Fruit fly (Drosophila melanogaster) whole organism, embryonic: Measurements from ENCODE around the gene caz.

Experiments used
- Atf6 ChIP-seq: fragments of 200-800 bp; sonication (Bioruptor generic); IDR thresholded peaks from 2 replicates; pipeline ENCODE4 v1.3.6; 2022; ENCODE audit warnings: missing biosample characterization, missing genetic modification characterization
- Bgb ChIP-seq: fragments of 200-800 bp; sonication (Bioruptor generic); IDR thresholded peaks from 2 replicates; pipeline ENCODE4 v1.3.6; 2022; ENCODE audit warnings: missing biosample characterization, missing genetic modification characterization; ENCODE audit not compliant: partially characterized antibody
- CG10543 ChIP-seq: fragments of 200-800 bp; sonication (Bioruptor generic); optimal IDR thresholded peaks from 3 replicates; lab custom pipeline; 2017; ENCODE audit warnings: missing biosample characterization, mild to moderate bottlenecking, missing genetic modification characterization, moderate library complexity
- CG11085 ChIP-seq: fragments of 200-800 bp; sonication (Bioruptor generic); IDR thresholded peaks from 2 replicates; pipeline ENCODE4 v1.3.6; 2022; ENCODE audit warnings: missing biosample characterization, missing genetic modification characterization
- CG12071 ChIP-seq: fragments of 200-800 bp; sonication (Bioruptor generic); optimal IDR thresholded peaks from 3 replicates; lab custom pipeline; 2018; ENCODE audit warnings: missing biosample characterization, mild to moderate bottlenecking, missing genetic modification characterization
- CG12219 ChIP-seq: fragments of 200-800 bp; sonication (Bioruptor generic); optimal IDR thresholded peaks from 3 replicates; lab custom pipeline; 2018; ENCODE audit warnings: missing biosample characterization, mild to moderate bottlenecking, missing genetic modification characterization
- CG1233 ChIP-seq: fragments of 200-800 bp; sonication (Bioruptor generic); optimal IDR thresholded peaks from 4 replicates; lab custom pipeline; 2018; ENCODE audit warnings: missing biosample characterization, mild to moderate bottlenecking, missing genetic modification characterization
- CG13296 ChIP-seq: fragments of 200-800 bp; sonication (Bioruptor generic); optimal IDR thresholded peaks from 3 replicates; lab custom pipeline; 2018; ENCODE audit warnings: missing biosample characterization, mild to moderate bottlenecking, missing genetic modification characterization
- CG14965 ChIP-seq: fragments of 200-800 bp; sonication (Bioruptor generic); optimal IDR thresholded peaks from 2 replicates; lab custom pipeline; 2016; ENCODE audit warnings: missing biosample characterization, missing genetic modification characterization, borderline replicate concordance
- CG15514 ChIP-seq: fragments of 200-800 bp; sonication (Bioruptor generic); optimal IDR thresholded peaks from 3 replicates; lab custom pipeline; 2017; ENCODE audit warnings: missing biosample characterization, missing genetic modification characterization, mild to moderate bottlenecking, moderate library complexity, missing genetic modification reagents
- CG1603 ChIP-seq: fragments of 200-800 bp; sonication (Bioruptor generic); optimal IDR thresholded peaks from 2 replicates; lab custom pipeline; 2019; ENCODE audit warnings: missing biosample characterization, mild to moderate bottlenecking, missing genetic modification characterization, moderate library complexity
- CG2199 ChIP-seq: fragments of 200-800 bp; sonication (Bioruptor generic); IDR thresholded peaks from 3 replicates; pipeline ENCODE4 v1.3.6; 2022; ENCODE audit warnings: missing biosample characterization, missing genetic modification characterization
- CG30020 ChIP-seq: fragments of 200-800 bp; optimal IDR thresholded peaks from 2 replicates; lab custom pipeline; 2019; ENCODE audit warnings: missing biosample characterization, mild to moderate bottlenecking, missing genetic modification characterization, moderate library complexity
- CG34422 ChIP-seq: fragments of 200-800 bp; sonication (Bioruptor generic); IDR thresholded peaks from 3 replicates; pipeline ENCODE4 v1.3.6; 2022; ENCODE audit warnings: missing biosample characterization, missing genetic modification characterization
- CG6791 ChIP-seq: fragments of 200-800 bp; sonication (Bioruptor generic); IDR thresholded peaks from 3 replicates; pipeline ENCODE4 v1.3.6; 2022; ENCODE audit warnings: missing biosample characterization, missing genetic modification characterization; ENCODE audit not compliant: partially characterized antibody
- CG6813 ChIP-seq: fragments of 200-800 bp; sonication (Bioruptor generic); optimal IDR thresholded peaks from 2 replicates; lab custom pipeline; 2017; ENCODE audit warnings: missing biosample characterization, missing genetic modification characterization, mild to moderate bottlenecking, moderate library complexity, missing genetic modification reagents
- CG7987 ChIP-seq: fragments of 200-800 bp; sonication (Bioruptor generic); optimal IDR thresholded peaks from 2 replicates; lab custom pipeline; 2018; ENCODE audit warnings: missing biosample characterization, mild to moderate bottlenecking, missing genetic modification characterization, moderate library complexity
- CG8281 ChIP-seq: fragments of 200-800 bp; sonication (Bioruptor generic); optimal IDR thresholded peaks from 2 replicates; lab custom pipeline; 2018; ENCODE audit warnings: missing biosample characterization, mild to moderate bottlenecking, missing genetic modification characterization, moderate library complexity
- CG9437 ChIP-seq: fragments of 200-800 bp; sonication (Bioruptor generic); optimal IDR thresholded peaks from 2 replicates; lab custom pipeline; 2018; ENCODE audit warnings: missing biosample characterization, mild to moderate bottlenecking, missing genetic modification characterization
- D19B ChIP-seq: fragments of 200-800 bp; sonication (Bioruptor generic); optimal IDR thresholded peaks from 2 replicates; lab custom pipeline; 2017; ENCODE audit warnings: missing biosample characterization, mild to moderate bottlenecking, missing genetic modification characterization
- Deaf1 ChIP-seq: fragments of 200-800 bp; optimal IDR thresholded peaks from 3 replicates; lab custom pipeline; 2019; ENCODE audit warnings: missing biosample characterization, mild to moderate bottlenecking, missing genetic modification characterization, moderate library complexity
- Elba2 ChIP-seq: fragments of 200-800 bp; sonication (Bioruptor generic); optimal IDR thresholded peaks from 3 replicates; lab custom pipeline; 2016; ENCODE audit warnings: missing biosample characterization, missing genetic modification characterization
- HmgZ ChIP-seq: fragments of 200-800 bp; sonication (Bioruptor generic); optimal IDR thresholded peaks from 2 replicates; lab custom pipeline; 2018; ENCODE audit warnings: missing biosample characterization, mild to moderate bottlenecking, missing genetic modification characterization
- Hr78 ChIP-seq, 2 experiments: fragments of 200-800 bp in 1 of 2; fragments of >200 bp in 1 of 2; sonication (Bioruptor generic) in 1 of 2; optimal IDR thresholded peaks; 2 replicates each; lab custom pipeline; 2017 to 2019; ENCODE audit warnings: missing biosample characterization in 2 of 2, missing genetic modification characterization in 2 of 2, mild to moderate bottlenecking in 1 of 2, moderate library complexity in 1 of 2
- MBD-R2 ChIP-seq: fragments of 200-800 bp; sonication (Bioruptor generic); IDR thresholded peaks from 2 replicates; pipeline ENCODE4 v1.3.6; 2022; ENCODE audit warnings: missing biosample characterization, missing genetic modification characterization
- Mes4 ChIP-seq: fragments of 200-800 bp; sonication (Bioruptor generic); optimal IDR thresholded peaks from 2 replicates; lab custom pipeline; 2016; ENCODE audit warnings: missing biosample characterization, missing genetic modification characterization
- Pdp1 ChIP-seq, 2 experiments: fragments of 200-800 bp; sonication (Bioruptor generic); optimal IDR thresholded peaks; 3 replicates each; lab custom pipeline; 2016; ENCODE audit warnings: missing biosample characterization in 2 of 2, missing genetic modification characterization in 2 of 2, mild to moderate bottlenecking in 1 of 2, moderate library complexity in 1 of 2
- Side ChIP-seq: fragments of 200-800 bp; sonication (Bioruptor generic); optimal IDR thresholded peaks from 2 replicates; lab custom pipeline; 2016; ENCODE audit warnings: missing biosample characterization, missing genetic modification characterization
- Tbp ChIP-seq: fragments of >200 bp; optimal IDR thresholded peaks from 2 replicates; lab custom pipeline; 2018; ENCODE audit warnings: missing biosample characterization, missing genetic modification characterization
- bbx ChIP-seq: fragments of 200-800 bp; sonication (Bioruptor generic); IDR thresholded peaks from 2 replicates; pipeline ENCODE4 v1.3.6; 2022; ENCODE audit warnings: missing biosample characterization, missing genetic modification characterization; ENCODE audit not compliant: partially characterized antibody
- chinmo ChIP-seq: fragments of 200-800 bp; sonication (Bioruptor generic); IDR thresholded peaks from 4 replicates; pipeline ENCODE4 v1.3.6; 2022; ENCODE audit warnings: missing biosample characterization, missing genetic modification characterization; ENCODE audit not compliant: partially characterized antibody
- eve ChIP-seq, 2 experiments: fragments of >200 bp; optimal IDR thresholded peaks; 2 replicates each; lab custom pipeline; 2017; ENCODE audit warnings: missing biosample characterization in 2 of 2, missing genetic modification characterization in 2 of 2
- gem ChIP-seq: fragments of 200-800 bp; sonication (Bioruptor generic); optimal IDR thresholded peaks from 2 replicates; lab custom pipeline; 2019; ENCODE audit warnings: missing biosample characterization, mild to moderate bottlenecking, missing genetic modification characterization, moderate library complexity
- jumu ChIP-seq: fragments of 200-800 bp; sonication (Bioruptor generic); optimal IDR thresholded peaks from 3 replicates; lab custom pipeline; 2016; ENCODE audit warnings: missing biosample characterization, missing genetic modification characterization
- kni ChIP-seq: fragments of 200-800 bp; sonication (Bioruptor generic); optimal IDR thresholded peaks from 3 replicates; lab custom pipeline; 2017; ENCODE audit warnings: mild to moderate bottlenecking, missing biosample characterization, missing genetic modification reagents, missing genetic modification characterization
- lmd ChIP-seq: fragments of 200-800 bp; sonication (Bioruptor generic); IDR thresholded peaks from 2 replicates; pipeline ENCODE4 v1.3.6; 2022; ENCODE audit warnings: missing biosample characterization, missing genetic modification characterization
- nerfin-1 ChIP-seq: fragments of 200-800 bp; sonication (Bioruptor generic); optimal IDR thresholded peaks from 3 replicates; lab custom pipeline; 2019; ENCODE audit warnings: missing biosample characterization, mild to moderate bottlenecking, missing genetic modification characterization, moderate library complexity
- nom ChIP-seq: fragments of 200-800 bp; sonication (Bioruptor generic); optimal IDR thresholded peaks from 2 replicates; lab custom pipeline; 2017; ENCODE audit warnings: missing biosample characterization, missing genetic modification characterization, mild to moderate bottlenecking, moderate library complexity, missing genetic modification reagents
- otp ChIP-seq: fragments of 200-800 bp; sonication (Bioruptor generic); IDR thresholded peaks from 3 replicates; pipeline ENCODE4, ENCODE4 v1.3.6; 2022; ENCODE audit warnings: missing biosample characterization, missing genetic modification characterization
- pfk ChIP-seq: fragments of 200-800 bp; sonication (Bioruptor generic); optimal IDR thresholded peaks from 2 replicates; lab custom pipeline; 2018; ENCODE audit warnings: missing biosample characterization, mild to moderate bottlenecking, missing genetic modification characterization, moderate library complexity
- pzg ChIP-seq: fragments of 200-800 bp; sonication (Bioruptor generic); optimal IDR thresholded peaks from 3 replicates; lab custom pipeline; 2018; ENCODE audit warnings: missing biosample characterization, mild to moderate bottlenecking, missing genetic modification characterization, moderate library complexity
- row ChIP-seq: fragments of 200-800 bp; sonication (Bioruptor generic); IDR thresholded peaks from 3 replicates; pipeline ENCODE4 v1.3.6; 2022; ENCODE audit warnings: missing biosample characterization, missing genetic modification characterization
- sens ChIP-seq: fragments of 200-800 bp; sonication (Bioruptor generic); peaks from one replicate; lab custom pipeline; 2016; ENCODE audit warnings: missing biosample characterization, missing genetic modification characterization
- sim ChIP-seq: fragments of 200-800 bp; sonication (Bioruptor generic); IDR thresholded peaks from 2 replicates; pipeline ENCODE4 v1.3.6; 2022; ENCODE audit warnings: missing biosample characterization, missing genetic modification characterization
- sima ChIP-seq: fragments of 200-800 bp; sonication (Bioruptor generic); optimal IDR thresholded peaks from 2 replicates; lab custom pipeline; 2016; ENCODE audit warnings: missing biosample characterization, missing genetic modification characterization
- trh ChIP-seq: fragments of 200-800 bp; sonication (Bioruptor generic); optimal IDR thresholded peaks from 2 replicates; lab custom pipeline; 2016; ENCODE audit warnings: missing biosample characterization, missing genetic modification characterization
- usp ChIP-seq: fragments of >200 bp; optimal IDR thresholded peaks from 2 replicates; lab custom pipeline; 2017; ENCODE audit warnings: missing biosample characterization, missing genetic modification characterization
- zf30C ChIP-seq: fragments of 200-800 bp; sonication (Bioruptor generic); optimal IDR thresholded peaks from 3 replicates; lab custom pipeline; 2018; ENCODE audit warnings: missing biosample characterization, mild to moderate bottlenecking, missing genetic modification characterization

caz gene

dm6 chrX:16318858-16319557, 30.4 kb downstream of the caz start (continued):
- no peak for TF ChIP-seq CG9437 (GFP tag; lab: Kevin White, UChicago)
- peak; percentile 74 for TF ChIP-seq pfk (GFP tag; lab: Kevin White, UChicago)
- TF ChIP-seq MBD-R2 (GFP tag; lab: Robert Waterston, UW): peak; percentile 16; the same call in 1 of the 2 replicates
- peak; percentile 49; the same call in 1 of the 2 replicates for TF ChIP-seq Bgb
- TF ChIP-seq sens (GFP tag; lab: Kevin White, UChicago): peak; percentile 69
- peak; percentile 17 for TF ChIP-seq Mes4 (GFP tag; lab: Kevin White, UChicago)
- peak; percentile 15 for TF ChIP-seq gem
- TF ChIP-seq CG14965 (GFP tag; lab: Kevin White, UChicago): no peak
- TF ChIP-seq chinmo (GFP tag; lab: Robert Waterston, UW): peak; percentile 99
- no peak for TF ChIP-seq otp (GFP tag; lab: Robert Waterston, UW)
- TF ChIP-seq CG15514 (GFP tag; lab: Kevin White, UChicago): peak; percentile 47
- TF ChIP-seq CG1603: no peak
- TF ChIP-seq sim (GFP tag; lab: Robert Waterston, UW): no peak
- peak; percentile 64; the same call in 2 of the 3 replicates for TF ChIP-seq CG6791 (GFP tag; lab: Robert Waterston, UW)
- 0 out of 2 replicates have a peak, but pooled peaks have one; percentile 28 for TF ChIP-seq bbx (GFP tag; lab: Robert Waterston, UW)
- peak; percentile 99 for TF ChIP-seq nerfin-1
- TF ChIP-seq Tbp (GFP tag; lab: Kevin White, UChicago): no peak
- TF ChIP-seq trh (GFP tag; lab: Kevin White, UChicago): no peak
- peak; percentile 19 for TF ChIP-seq nom (GFP tag; lab: Kevin White, UChicago)
- peak; percentile 68 for TF ChIP-seq zf30C
- peak; percentile 39 for TF ChIP-seq Deaf1 (tag; lab: Kevin White, UChicago)
- peak; percentile 5 for TF ChIP-seq CG6813
- peak; percentile 28 for TF ChIP-seq pzg (GFP tag; lab: Kevin White, UChicago)
- peak; percentile 7 for TF ChIP-seq CG1233 (GFP tag; lab: Kevin White, UChicago)
- peak; percentile 80; the same call in 2 of the 3 replicates for TF ChIP-seq CG2199 (GFP tag; lab: Robert Waterston, UW)
- TF ChIP-seq CG13296 (GFP tag; lab: Kevin White, UChicago): peak; percentile 15
- TF ChIP-seq Hr78 (GFP tag; optimal IDR thresholded peaks at IDR 0.05; lab: Kevin White, UChicago): peak in 1 of 2 experiments; percentile 25
- no peak for TF ChIP-seq CG12071
- no peak for TF ChIP-seq sima (GFP tag; lab: Kevin White, UChicago)
- TF ChIP-seq CG7987: peak; percentile 35
- no peak for TF ChIP-seq Atf6 (GFP tag; lab: Robert Waterston, UW)
- TF ChIP-seq CG34422 (GFP tag; lab: Robert Waterston, UW): peak; percentile 82; the same call in 1 of the 3 replicates
- TF ChIP-seq Elba2 (GFP tag; lab: Kevin White, UChicago): peak; percentile 75
- TF ChIP-seq CG8281 (tag; lab: Kevin White, UChicago): no peak
- peak; percentile 11; the same call in 2 of the 3 replicates for TF ChIP-seq row (GFP tag; lab: Robert Waterston, UW)
- no peak for TF ChIP-seq CG12219 (GFP tag; lab: Kevin White, UChicago)
- peak in 1 of 2 experiments; percentile 86 for TF ChIP-seq Pdp1 (GFP tag; optimal IDR thresholded peaks at IDR 0.05; lab: Kevin White, UChicago)
- TF ChIP-seq CG11085 (GFP tag; lab: Robert Waterston, UW): no peak
- TF ChIP-seq usp (GFP tag; lab: Kevin White, UChicago): no peak
- peak; percentile 65 for TF ChIP-seq CG10543 (GFP tag; lab: Kevin White, UChicago)
- peak; percentile 34 for TF ChIP-seq HmgZ (tag; lab: Kevin White, UChicago)
- TF ChIP-seq eve (GFP tag; optimal IDR thresholded peaks at IDR 0.05; lab: Kevin White, UChicago): no peak
- no peak for TF ChIP-seq jumu (GFP tag; lab: Kevin White, UChicago)
- peak; percentile 28; the same call in 1 of the 2 replicates for TF ChIP-seq lmd
- TF ChIP-seq kni (GFP tag; lab: Kevin White, UChicago): peak; percentile 79
- TF ChIP-seq D19B (GFP tag; lab: Kevin White, UChicago): no peak
- peak; percentile 79 for TF ChIP-seq CG30020
- peak; percentile 9 for TF ChIP-seq Side (GFP tag; lab: Kevin White, UChicago)
